Fruit fly (Drosophila melanogaster) whole organism, embryonic: Measurements from ENCODE around the gene Pop5.

Source experiments
- Bdp1 ChIP-seq: fragments of 200-800 bp; sonication (Bioruptor generic); optimal IDR thresholded peaks from 3 replicates; lab custom pipeline; 2016; ENCODE audit warnings: missing biosample characterization, missing genetic modification characterization
- CG10147 ChIP-seq: fragments of 200-800 bp; sonication (Bioruptor generic); optimal IDR thresholded peaks from 2 replicates; lab custom pipeline; 2019; ENCODE audit warnings: missing biosample characterization, mild to moderate bottlenecking, missing genetic modification characterization, moderate library complexity
- CG10274 ChIP-seq: fragments of 200-800 bp; sonication (Bioruptor generic); optimal IDR thresholded peaks from 3 replicates; lab custom pipeline; 2017; ENCODE audit warnings: missing biosample characterization, mild to moderate bottlenecking, missing genetic modification characterization
- CG11085 ChIP-seq: fragments of 200-800 bp; sonication (Bioruptor generic); IDR thresholded peaks from 2 replicates; pipeline ENCODE4 v1.3.6; 2022; ENCODE audit warnings: missing biosample characterization, missing genetic modification characterization
- CG11504 ChIP-seq: fragments of 200-800 bp; sonication (Bioruptor generic); optimal IDR thresholded peaks from 3 replicates; lab custom pipeline; 2019; ENCODE audit warnings: missing biosample characterization, mild to moderate bottlenecking, missing genetic modification characterization, moderate library complexity
- CG13424 ChIP-seq: fragments of 200-800 bp; sonication (Bioruptor generic); optimal IDR thresholded peaks from 2 replicates; lab custom pipeline; 2019; ENCODE audit warnings: missing biosample characterization, mild to moderate bottlenecking, missing genetic modification characterization, moderate library complexity
- CG13894 ChIP-seq: fragments of 200-800 bp; sonication (Bioruptor generic); optimal IDR thresholded peaks from 3 replicates; lab custom pipeline; 2018; ENCODE audit warnings: missing biosample characterization, mild to moderate bottlenecking, missing genetic modification characterization, moderate library complexity
- CG14441 ChIP-seq: fragments of 200-800 bp; sonication (Bioruptor generic); IDR thresholded peaks from 2 replicates; pipeline ENCODE4 v1.3.6; 2022; ENCODE audit warnings: missing biosample characterization, missing genetic modification characterization
- CG15601 ChIP-seq: fragments of 200-800 bp; sonication (Bioruptor generic); optimal IDR thresholded peaks from 3 replicates; lab custom pipeline; 2019; ENCODE audit warnings: missing biosample characterization, mild to moderate bottlenecking, missing genetic modification characterization, moderate library complexity
- CG1647 ChIP-seq: fragments of 200-800 bp; sonication (Bioruptor generic); optimal IDR thresholded peaks from 3 replicates; lab custom pipeline; 2016; ENCODE audit warnings: missing biosample characterization, missing genetic modification characterization
- CG17186 ChIP-seq: fragments of 200-800 bp; sonication (Bioruptor generic); optimal IDR thresholded peaks from 3 replicates; lab custom pipeline; 2017; ENCODE audit warnings: missing biosample characterization, missing genetic modification reagents, missing genetic modification characterization
- CG17328 ChIP-seq: fragments of 200-800 bp; sonication (Bioruptor generic); IDR thresholded peaks from 2 replicates; pipeline ENCODE4 v1.3.6; 2022; ENCODE audit warnings: missing biosample characterization, missing genetic modification characterization
- CG17361 ChIP-seq: fragments of 200-800 bp; sonication (Bioruptor generic); IDR thresholded peaks from 3 replicates; pipeline ENCODE4 v1.3.6; 2022; ENCODE audit warnings: missing biosample characterization, missing genetic modification characterization
- CG17568 ChIP-seq: fragments of 200-800 bp; sonication (Bioruptor generic); optimal IDR thresholded peaks from 2 replicates; lab custom pipeline; 2018; ENCODE audit warnings: missing biosample characterization, mild to moderate bottlenecking, missing genetic modification characterization, moderate library complexity
- CG18262 ChIP-seq: fragments of 200-800 bp; optimal IDR thresholded peaks from 3 replicates; lab custom pipeline; 2019; ENCODE audit warnings: missing biosample characterization, mild to moderate bottlenecking, missing genetic modification characterization, moderate library complexity
- CG2116 ChIP-seq: fragments of 200-800 bp; sonication (Bioruptor generic); optimal IDR thresholded peaks from 3 replicates; lab custom pipeline; 2018; ENCODE audit warnings: missing biosample characterization, mild to moderate bottlenecking, missing genetic modification characterization
- CG2875 ChIP-seq: fragments of 200-800 bp; sonication (Bioruptor generic); optimal IDR thresholded peaks from 2 replicates; lab custom pipeline; 2017; ENCODE audit warnings: missing biosample characterization, mild to moderate bottlenecking, missing genetic modification characterization, missing genetic modification reagents
- CG3726 ChIP-seq: fragments of 200-800 bp; sonication (Bioruptor generic); IDR thresholded peaks from 3 replicates; pipeline ENCODE4, ENCODE4 v1.3.6; 2022; ENCODE audit warnings: missing biosample characterization, missing genetic modification characterization
- CG4707 ChIP-seq: fragments of 200-800 bp; sonication (Bioruptor generic); optimal IDR thresholded peaks from 2 replicates; lab custom pipeline; 2018; ENCODE audit warnings: missing biosample characterization, mild to moderate bottlenecking, missing genetic modification characterization, moderate library complexity
- CG5953 ChIP-seq: fragments of 200-800 bp; sonication (Bioruptor generic); IDR thresholded peaks from 2 replicates; pipeline ENCODE4 v1.3.6; 2022; ENCODE audit warnings: missing biosample characterization, missing genetic modification characterization
- CG6689 ChIP-seq: fragments of 200-800 bp; sonication (Bioruptor generic); IDR thresholded peaks from 2 replicates; pipeline ENCODE4 v1.3.6; 2022; ENCODE audit warnings: missing biosample characterization, missing genetic modification characterization
- CG7745 ChIP-seq: fragments of 200-800 bp; sonication (Bioruptor generic); optimal IDR thresholded peaks from 2 replicates; lab custom pipeline; 2018; ENCODE audit warnings: missing biosample characterization, mild to moderate bottlenecking, missing genetic modification characterization, moderate library complexity
- CG8944 ChIP-seq: fragments of 200-800 bp; sonication (Bioruptor generic); optimal IDR thresholded peaks from 3 replicates; lab custom pipeline; 2016; ENCODE audit warnings: missing biosample characterization, missing genetic modification characterization
- CG9215 ChIP-seq: fragments of 200-800 bp; sonication (Bioruptor generic); IDR thresholded peaks from 2 replicates; pipeline ENCODE4 v1.3.6; 2022; ENCODE audit warnings: missing biosample characterization, missing genetic modification characterization
- CG9437 ChIP-seq: fragments of 200-800 bp; sonication (Bioruptor generic); optimal IDR thresholded peaks from 2 replicates; lab custom pipeline; 2018; ENCODE audit warnings: missing biosample characterization, mild to moderate bottlenecking, missing genetic modification characterization
- Chrac-16 ChIP-seq: fragments of 200-800 bp; sonication (Bioruptor generic); optimal IDR thresholded peaks from 3 replicates; lab custom pipeline; 2016; ENCODE audit warnings: missing biosample characterization, missing genetic modification characterization
- Doc2 ChIP-seq: fragments of 200-800 bp; sonication (Bioruptor generic); IDR thresholded peaks from 2 replicates; pipeline ENCODE4 v1.3.6; 2022; ENCODE audit warnings: missing biosample characterization, missing genetic modification characterization
- Hr3 ChIP-seq: fragments of 200-800 bp; sonication (Bioruptor generic); optimal IDR thresholded peaks from 3 replicates; lab custom pipeline; 2016; ENCODE audit warnings: missing biosample characterization, missing genetic modification characterization
- Hsf ChIP-seq: fragments of 200-800 bp; sonication (Bioruptor generic); optimal IDR thresholded peaks from 3 replicates; lab custom pipeline; 2016; ENCODE audit warnings: missing biosample characterization, missing genetic modification characterization
- MESR4 ChIP-seq: fragments of 200-800 bp; sonication (Bioruptor generic); optimal IDR thresholded peaks from 2 replicates; lab custom pipeline; 2018; ENCODE audit warnings: missing biosample characterization, mild to moderate bottlenecking, missing genetic modification characterization, moderate library complexity
- Mes4 ChIP-seq: fragments of 200-800 bp; sonication (Bioruptor generic); optimal IDR thresholded peaks from 2 replicates; lab custom pipeline; 2016; ENCODE audit warnings: missing biosample characterization, missing genetic modification characterization
- Mrtf ChIP-seq: fragments of 200-800 bp; sonication (Bioruptor generic); IDR thresholded peaks from 3 replicates; pipeline ENCODE4 v1.3.6; 2022; ENCODE audit warnings: missing biosample characterization, missing genetic modification characterization
- Oli ChIP-seq: fragments of 200-800 bp; sonication (Bioruptor generic); optimal IDR thresholded peaks from 2 replicates; lab custom pipeline; 2018; ENCODE audit warnings: missing biosample characterization, mild to moderate bottlenecking, missing genetic modification characterization, moderate library complexity
- Ravus ChIP-seq: fragments of 200-800 bp; sonication (Bioruptor generic); IDR thresholded peaks from 2 replicates; pipeline ENCODE4 v1.3.6; 2022; ENCODE audit warnings: missing biosample characterization, missing genetic modification characterization
- chinmo ChIP-seq: fragments of 200-800 bp; sonication (Bioruptor generic); IDR thresholded peaks from 4 replicates; pipeline ENCODE4 v1.3.6; 2022; ENCODE audit warnings: missing biosample characterization, missing genetic modification characterization; ENCODE audit not compliant: partially characterized antibody
- crc ChIP-seq: fragments of 200-800 bp; sonication (Bioruptor generic); optimal IDR thresholded peaks from 2 replicates; lab custom pipeline; 2016; ENCODE audit warnings: missing biosample characterization, missing genetic modification characterization
- dati ChIP-seq: fragments of 200-800 bp; sonication (Bioruptor generic); IDR thresholded peaks from 2 replicates; pipeline ENCODE4 v1.3.6; 2022; ENCODE audit warnings: missing biosample characterization, missing genetic modification characterization
- dpn ChIP-seq, 2 experiments: fragments of 200-800 bp; sonication (Bioruptor generic); optimal IDR thresholded peaks; 3 replicates each; lab custom pipeline; 2016; ENCODE audit warnings: missing biosample characterization in 2 of 2, missing genetic modification characterization in 2 of 2
- emc ChIP-seq: fragments of 200-800 bp; sonication (Bioruptor generic); optimal IDR thresholded peaks from 2 replicates; lab custom pipeline; 2016; ENCODE audit warnings: missing biosample characterization, missing genetic modification characterization
- gem ChIP-seq: fragments of 200-800 bp; sonication (Bioruptor generic); optimal IDR thresholded peaks from 2 replicates; lab custom pipeline; 2019; ENCODE audit warnings: missing biosample characterization, mild to moderate bottlenecking, missing genetic modification characterization, moderate library complexity
- hb ChIP-seq: fragments of 200-800 bp; sonication (Bioruptor generic); IDR thresholded peaks from 3 replicates; pipeline ENCODE4 v1.3.6; 2022; ENCODE audit warnings: missing biosample characterization, missing genetic modification characterization; ENCODE audit not compliant: partially characterized antibody
- lmd ChIP-seq: fragments of 200-800 bp; sonication (Bioruptor generic); IDR thresholded peaks from 2 replicates; pipeline ENCODE4 v1.3.6; 2022; ENCODE audit warnings: missing biosample characterization, missing genetic modification characterization
- mld ChIP-seq: fragments of 200-800 bp; sonication (Bioruptor generic); IDR thresholded peaks from 3 replicates; pipeline ENCODE4 v1.3.6; 2022; ENCODE audit warnings: missing biosample characterization, missing genetic modification characterization; ENCODE audit not compliant: partially characterized antibody
- prd ChIP-seq, 3 experiments: fragments of >200 bp in 2 of 3; fragments of 200-800 bp in 1 of 3; sonication (Bioruptor generic) in 1 of 3; optimal IDR thresholded peaks in 2 of 3; IDR thresholded peaks in 1 of 3; 2 replicates in 2 of 3; 3 replicates in 1 of 3; pipeline versions ENCODE4 v1.3.6 to Lab custom; 2017 to 2022; ENCODE audit warnings: missing biosample characterization in 1 of 3, missing genetic modification characterization in 1 of 3
- psq ChIP-seq: fragments of 200-800 bp; sonication (Bioruptor generic); optimal IDR thresholded peaks from 2 replicates; lab custom pipeline; 2017; ENCODE audit warnings: missing biosample characterization, missing genetic modification characterization
- pzg ChIP-seq: fragments of 200-800 bp; sonication (Bioruptor generic); optimal IDR thresholded peaks from 3 replicates; lab custom pipeline; 2018; ENCODE audit warnings: missing biosample characterization, mild to moderate bottlenecking, missing genetic modification characterization, moderate library complexity
- sens ChIP-seq: fragments of 200-800 bp; sonication (Bioruptor generic); peaks from one replicate; lab custom pipeline; 2016; ENCODE audit warnings: missing biosample characterization, missing genetic modification characterization
- slp2 ChIP-seq: fragments of 200-800 bp; sonication (Bioruptor generic); optimal IDR thresholded peaks from 2 replicates; lab custom pipeline; 2016; ENCODE audit warnings: missing biosample characterization, missing genetic modification characterization
- tna ChIP-seq: fragments of 200-800 bp; sonication (Bioruptor generic); IDR thresholded peaks from 2 replicates; pipeline ENCODE4 v1.3.6; 2022; ENCODE audit warnings: missing biosample characterization, missing genetic modification characterization; ENCODE audit not compliant: partially characterized antibody
- toy ChIP-seq: fragments of 200-800 bp; sonication (Bioruptor generic); IDR thresholded peaks from 2 replicates; pipeline ENCODE4 v1.3.6; 2022; ENCODE audit warnings: missing biosample characterization, missing genetic modification characterization
- zf30C ChIP-seq: fragments of 200-800 bp; sonication (Bioruptor generic); optimal IDR thresholded peaks from 3 replicates; lab custom pipeline; 2018; ENCODE audit warnings: missing biosample characterization, mild to moderate bottlenecking, missing genetic modification characterization

Pop5 gene

DNA sequence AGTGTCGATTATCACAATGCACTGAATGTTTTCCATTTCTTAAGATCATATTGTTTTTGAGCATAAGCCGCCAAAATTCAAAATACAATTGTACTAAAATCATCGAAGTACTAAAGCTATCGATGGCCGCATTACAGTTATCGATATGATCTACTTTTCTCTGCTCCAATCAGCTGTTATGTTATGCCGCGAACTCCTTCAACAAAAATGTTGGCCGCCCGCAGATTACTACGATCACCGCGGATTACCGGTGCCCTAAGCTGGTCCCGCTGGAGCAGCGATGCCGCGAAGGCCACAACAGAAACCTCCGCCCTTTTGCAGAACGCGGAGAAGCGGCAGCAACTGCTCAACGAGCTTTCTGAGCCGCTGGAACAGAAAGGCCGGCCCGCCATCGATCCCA is 9.3 kb downstream of the Pop5 start, which contains the start of gene beg (continued):
- TF ChIP-seq CG17568 (GFP tag; lab: Kevin White, UChicago) (no peak), MESR4 (GFP tag; lab: Kevin White, UChicago) (peak; percentile 36), dpn (GFP tag; optimal IDR thresholded peaks at IDR 0.05; lab: Kevin White, UChicago) (no peak), CG9437 (GFP tag; lab: Kevin White, UChicago) (no peak), CG2875 (no peak), sens (no peak), CG4707 (GFP tag; lab: Kevin White, UChicago) (no peak), CG9215 (no peak), CG7745 (no peak), CG17186 (no peak), psq (GFP tag; lab: Kevin White, UChicago) (no peak), zf30C (GFP tag; lab: Kevin White, UChicago) (no peak), tna (GFP tag; lab: Robert Waterston, UW) (peak; percentile 62), mld (GFP tag; lab: Robert Waterston, UW) (peak; percentile 64; the same call in 1 of the 3 replicates), CG14441 (GFP tag; lab: Robert Waterston, UW) (no peak), CG1647 (GFP tag; lab: Kevin White, UChicago) (no peak), CG3726 (no peak), dati (GFP tag; lab: Robert Waterston, UW) (no peak), Doc2 (GFP tag; lab: Robert Waterston, UW) (no peak), hb (GFP tag; lab: Robert Waterston, UW) (0 out of 3 replicates have a peak, but pooled peaks have one; percentile 61), lmd (GFP tag; lab: Robert Waterston, UW) (no peak), gem (tag; lab: Kevin White, UChicago) (no peak), Bdp1 (GFP tag; lab: Kevin White, UChicago) (no peak), CG10147 (GFP tag; lab: Kevin White, UChicago) (no peak), Hsf (GFP tag; lab: Kevin White, UChicago) (no peak), Hr3 (GFP tag; lab: Kevin White, UChicago) (no peak), CG17361 (GFP tag; lab: Robert Waterston, UW) (no peak), CG6689 (GFP tag; lab: Robert Waterston, UW) (no peak), CG17328 (no peak), slp2 (no peak), prd (optimal IDR thresholded peaks at IDR 0.05; lab: Kevin White, UChicago) (no peak), prd (GFP tag; IDR thresholded peaks at IDR 0.05; lab: Robert Waterston, UW) (no peak), toy (no peak), CG11085 (GFP tag; lab: Robert Waterston, UW) (no peak), Mes4 (GFP tag; lab: Kevin White, UChicago) (no peak), Oli (tag; lab: Kevin White, UChicago) (no peak), crc (no peak), Chrac-16 (GFP tag; lab: Kevin White, UChicago) (no peak), Ravus (GFP tag; lab: Robert Waterston, UW) (no peak), chinmo (GFP tag; lab: Robert Waterston, UW) (0 out of 4 replicates have a peak, but pooled peaks have one; percentile 54), emc (GFP tag; lab: Kevin White, UChicago) (no peak), CG13424 (tag; lab: Kevin White, UChicago) (no peak), CG2116 (GFP tag; lab: Kevin White, UChicago) (peak; percentile 69), pzg (peak; percentile 42), CG11504 (tag; lab: Kevin White, UChicago) (no peak), CG18262 (no peak), CG13894 (tag; lab: Kevin White, UChicago) (no peak), CG15601 (tag; lab: Kevin White, UChicago) (no peak), CG10274 (GFP tag; lab: Kevin White, UChicago) (no peak), Mrtf (GFP tag; lab: Robert Waterston, UW) (no peak), CG5953 (GFP tag; lab: Robert Waterston, UW) (no peak), CG8944 (no peak)
